Worm (Caenorhabditis elegans): ENCODE measurements around the gene mdh-1.

DNA sequence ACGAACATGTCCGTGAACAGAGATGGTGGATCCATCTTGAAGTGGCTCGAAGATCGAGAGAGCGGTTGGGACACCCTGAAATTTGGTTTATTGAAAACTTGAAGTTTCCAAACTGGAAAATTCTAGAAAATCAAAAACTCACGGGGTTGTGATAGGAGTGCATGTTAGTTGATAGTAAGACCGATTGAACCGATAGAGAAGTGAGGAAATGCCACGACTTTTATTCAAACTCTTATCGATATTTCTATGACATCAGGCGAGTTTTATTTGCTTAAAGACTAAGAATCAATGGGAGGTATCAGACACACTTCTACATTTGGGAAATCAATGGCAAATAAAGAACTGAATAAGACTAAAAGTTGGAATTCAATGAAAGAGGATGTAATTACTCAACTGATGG lies 27.5 kb downstream of the mdh-1 start, which contains the start of gene lec-10:
- TF ChIP-seq K09A11.1 (tag; optimal IDR thresholded peaks at IDR 0.05; ENCODE audit: insufficient read depth) (no peak), tbx-2 (tag; optimal IDR thresholded peaks at IDR 0.05) (no peak), ama-1 (optimal IDR thresholded peaks at IDR 0.05) (no peak), pha-4 (tag; optimal IDR thresholded peaks at IDR 0.05) (no peak), ceh-18 (tag; optimal IDR thresholded peaks at IDR 0.05) (no peak), ets-4 (tag; optimal IDR thresholded peaks at IDR 0.05) (no peak), fkh-10 (GFP tag; optimal IDR thresholded peaks at IDR 0.05) (no peak), ceh-22 (tag; optimal IDR thresholded peaks at IDR 0.05) (no peak)
